Fruit fly (Drosophila melanogaster) whole organism, embryonic: ENCODE data around the gene zen.

ENCODE experiments used
- Atf-2 ChIP-seq: fragments of 200-800 bp; sonication (Bioruptor generic); optimal IDR thresholded peaks from 2 replicates; lab custom pipeline; 2016; ENCODE audit warnings: missing biosample characterization, missing genetic modification characterization
- Bdp1 ChIP-seq: fragments of 200-800 bp; sonication (Bioruptor generic); optimal IDR thresholded peaks from 3 replicates; lab custom pipeline; 2016; ENCODE audit warnings: missing biosample characterization, missing genetic modification characterization
- CG10462 ChIP-seq: fragments of 200-800 bp; sonication (Bioruptor generic); optimal IDR thresholded peaks from 2 replicates; lab custom pipeline; 2016; ENCODE audit warnings: missing biosample characterization, missing genetic modification characterization
- CG10543 ChIP-seq: fragments of 200-800 bp; sonication (Bioruptor generic); optimal IDR thresholded peaks from 3 replicates; lab custom pipeline; 2017; ENCODE audit warnings: missing biosample characterization, mild to moderate bottlenecking, missing genetic modification characterization, moderate library complexity
- CG11398 ChIP-seq: fragments of 200-800 bp; sonication (Bioruptor generic); optimal IDR thresholded peaks from 2 replicates; lab custom pipeline; 2016; ENCODE audit warnings: missing biosample characterization, missing genetic modification characterization
- CG11695 ChIP-seq: fragments of 200-800 bp; sonication (Bioruptor generic); IDR thresholded peaks from 3 replicates; pipeline ENCODE4 v1.3.6; 2022; ENCODE audit warnings: missing biosample characterization, missing genetic modification characterization
- CG12391 ChIP-seq: fragments of 200-800 bp; sonication (Bioruptor generic); optimal IDR thresholded peaks from 3 replicates; lab custom pipeline; 2018; ENCODE audit warnings: missing biosample characterization, mild to moderate bottlenecking, missing genetic modification characterization, moderate library complexity
- CG15479 ChIP-seq: fragments of 200-800 bp; sonication (Bioruptor generic); optimal IDR thresholded peaks from 3 replicates; lab custom pipeline; 2019; ENCODE audit warnings: missing biosample characterization, mild to moderate bottlenecking, missing genetic modification characterization, moderate library complexity
- CG17328 ChIP-seq: fragments of 200-800 bp; sonication (Bioruptor generic); IDR thresholded peaks from 2 replicates; pipeline ENCODE4 v1.3.6; 2022; ENCODE audit warnings: missing biosample characterization, missing genetic modification characterization
- CG18011 ChIP-seq: fragments of 200-800 bp; sonication (Bioruptor generic); optimal IDR thresholded peaks from 2 replicates; lab custom pipeline; 2017; ENCODE audit warnings: missing biosample characterization, missing genetic modification characterization, mild to moderate bottlenecking, moderate library complexity, missing genotype
- CG18599 ChIP-seq: fragments of 200-800 bp; sonication (Bioruptor generic); optimal IDR thresholded peaks from 3 replicates; lab custom pipeline; 2017; ENCODE audit warnings: missing biosample characterization, missing genetic modification characterization, mild to moderate bottlenecking, moderate library complexity, missing genetic modification reagents
- CG2199 ChIP-seq: fragments of 200-800 bp; sonication (Bioruptor generic); IDR thresholded peaks from 3 replicates; pipeline ENCODE4 v1.3.6; 2022; ENCODE audit warnings: missing biosample characterization, missing genetic modification characterization
- CG33557 ChIP-seq: fragments of 200-800 bp; sonication (Bioruptor generic); optimal IDR thresholded peaks from 2 replicates; lab custom pipeline; 2019; ENCODE audit warnings: missing biosample characterization, mild to moderate bottlenecking, missing genetic modification characterization, moderate library complexity
- CG3726 ChIP-seq: fragments of 200-800 bp; sonication (Bioruptor generic); IDR thresholded peaks from 3 replicates; pipeline ENCODE4, ENCODE4 v1.3.6; 2022; ENCODE audit warnings: missing biosample characterization, missing genetic modification characterization
- CG6175 ChIP-seq: fragments of 200-800 bp; sonication (Bioruptor generic); IDR thresholded peaks from 3 replicates; pipeline ENCODE4 v1.3.6; 2022; ENCODE audit warnings: missing biosample characterization, missing genetic modification characterization
- CG7357 ChIP-seq: fragments of 200-800 bp; sonication (Bioruptor generic); IDR thresholded peaks from 3 replicates; pipeline ENCODE4 v1.3.6; 2022; ENCODE audit warnings: missing biosample characterization, missing genetic modification characterization
- CG7745 ChIP-seq: fragments of 200-800 bp; sonication (Bioruptor generic); optimal IDR thresholded peaks from 2 replicates; lab custom pipeline; 2018; ENCODE audit warnings: missing biosample characterization, mild to moderate bottlenecking, missing genetic modification characterization, moderate library complexity
- CG7963 ChIP-seq: fragments of 200-800 bp; sonication (Bioruptor generic); IDR thresholded peaks from 3 replicates; pipeline ENCODE4 v1.3.6; 2022; ENCODE audit warnings: missing biosample characterization, missing genetic modification characterization; ENCODE audit not compliant: partially characterized antibody
- Chrac-16 ChIP-seq: fragments of 200-800 bp; sonication (Bioruptor generic); optimal IDR thresholded peaks from 3 replicates; lab custom pipeline; 2016; ENCODE audit warnings: missing biosample characterization, missing genetic modification characterization
- CoRest ChIP-seq: fragments of 200-800 bp; sonication (Bioruptor generic); optimal IDR thresholded peaks from 3 replicates; lab custom pipeline; 2018; ENCODE audit warnings: missing biosample characterization, mild to moderate bottlenecking, missing genetic modification characterization, moderate library complexity
- CrebB ChIP-seq: fragments of 200-800 bp; sonication (Bioruptor generic); optimal IDR thresholded peaks from 3 replicates; lab custom pipeline; 2018; ENCODE audit warnings: missing biosample characterization, mild to moderate bottlenecking, missing genetic modification characterization
- Fer3 ChIP-seq: fragments of 200-800 bp; sonication (Bioruptor generic); optimal IDR thresholded peaks from 2 replicates; lab custom pipeline; 2018; ENCODE audit warnings: missing biosample characterization, mild to moderate bottlenecking, missing genetic modification characterization, moderate library complexity
- GATAe ChIP-seq: fragments of 200-800 bp; sonication (Bioruptor generic); conservative IDR thresholded peaks from 2 replicates; pipeline ENCODE4 v1.3.6; 2022; ENCODE audit warnings: missing biosample characterization, missing genetic modification characterization
- HLHmδ ChIP-seq: fragments of 200-800 bp; sonication (Bioruptor generic); optimal IDR thresholded peaks from 2 replicates; lab custom pipeline; 2018; ENCODE audit warnings: missing biosample characterization, mild to moderate bottlenecking, missing genetic modification characterization, moderate library complexity
- HmgZ ChIP-seq: fragments of 200-800 bp; sonication (Bioruptor generic); optimal IDR thresholded peaks from 2 replicates; lab custom pipeline; 2018; ENCODE audit warnings: missing biosample characterization, mild to moderate bottlenecking, missing genetic modification characterization
- Max ChIP-seq: fragments of 200-800 bp; sonication (Bioruptor generic); optimal IDR thresholded peaks from 2 replicates; lab custom pipeline; 2016; ENCODE audit warnings: missing biosample characterization, mild to moderate bottlenecking, missing genetic modification characterization
- Meics ChIP-seq: fragments of 200-800 bp; sonication (Bioruptor generic); optimal IDR thresholded peaks from 2 replicates; lab custom pipeline; 2017; ENCODE audit warnings: missing biosample characterization, mild to moderate bottlenecking, missing genetic modification characterization
- Opbp ChIP-seq: fragments of 200-800 bp; sonication (Bioruptor generic); IDR thresholded peaks from 3 replicates; pipeline ENCODE4 v1.3.6; 2022; ENCODE audit warnings: missing biosample characterization, missing genetic modification characterization; ENCODE audit not compliant: partially characterized antibody
- Pdp1 ChIP-seq, 2 experiments: fragments of 200-800 bp; sonication (Bioruptor generic); optimal IDR thresholded peaks; 3 replicates each; lab custom pipeline; 2016; ENCODE audit warnings: missing biosample characterization in 2 of 2, missing genetic modification characterization in 2 of 2, mild to moderate bottlenecking in 1 of 2, moderate library complexity in 1 of 2
- Side ChIP-seq: fragments of 200-800 bp; sonication (Bioruptor generic); optimal IDR thresholded peaks from 2 replicates; lab custom pipeline; 2016; ENCODE audit warnings: missing biosample characterization, missing genetic modification characterization
- dpn ChIP-seq, 2 experiments: fragments of 200-800 bp; sonication (Bioruptor generic); optimal IDR thresholded peaks; 3 replicates each; lab custom pipeline; 2016; ENCODE audit warnings: missing biosample characterization in 2 of 2, missing genetic modification characterization in 2 of 2
- gem ChIP-seq: fragments of 200-800 bp; sonication (Bioruptor generic); optimal IDR thresholded peaks from 2 replicates; lab custom pipeline; 2019; ENCODE audit warnings: missing biosample characterization, mild to moderate bottlenecking, missing genetic modification characterization, moderate library complexity
- lab ChIP-seq: fragments of 200-800 bp; sonication (Bioruptor generic); optimal IDR thresholded peaks from 3 replicates; lab custom pipeline; 2017; ENCODE audit warnings: missing biosample characterization, missing genetic modification characterization, mild to moderate bottlenecking, moderate library complexity, missing genetic modification reagents
- lola ChIP-seq, 3 experiments: fragments of >200 bp in 2 of 3; fragments of 200-800 bp in 1 of 3; sonication (Bioruptor generic) in 1 of 3; optimal IDR thresholded peaks; 2 replicates each; lab custom pipeline; 2017 to 2019; ENCODE audit warnings: missing biosample characterization in 3 of 3, missing genetic modification characterization in 3 of 3, mild to moderate bottlenecking in 1 of 3, moderate library complexity in 1 of 3
- lov ChIP-seq, 2 experiments: fragments of 200-800 bp in 1 of 2; fragments of >200 bp in 1 of 2; sonication (Bioruptor generic) in 1 of 2; IDR thresholded peaks in 1 of 2; optimal IDR thresholded peaks in 1 of 2; 2 replicates in 1 of 2; 3 replicates in 1 of 2; pipeline versions ENCODE4 v1.3.6 to Lab custom; 2017 to 2022; ENCODE audit warnings: missing biosample characterization in 1 of 2, missing genetic modification characterization in 1 of 2
- nmo ChIP-seq: fragments of 200-800 bp; sonication (Bioruptor generic); optimal IDR thresholded peaks from 2 replicates; lab custom pipeline; 2018; ENCODE audit warnings: missing biosample characterization, mild to moderate bottlenecking, missing genetic modification characterization, moderate library complexity
- nom ChIP-seq: fragments of 200-800 bp; sonication (Bioruptor generic); optimal IDR thresholded peaks from 2 replicates; lab custom pipeline; 2017; ENCODE audit warnings: missing biosample characterization, missing genetic modification characterization, mild to moderate bottlenecking, moderate library complexity, missing genetic modification reagents
- pan ChIP-seq, 4 experiments: fragments of >200 bp in 3 of 4; fragments of 200-800 bp in 1 of 4; sonication (Bioruptor generic) in 1 of 4; optimal IDR thresholded peaks in 3 of 4; IDR thresholded peaks in 1 of 4; 2 replicates each; pipeline versions ENCODE4 v1.3.6 to Lab custom; 2017 to 2022; ENCODE audit warnings: missing biosample characterization in 2 of 4, missing genetic modification characterization in 2 of 4, mixed read lengths in 1 of 4
- pb ChIP-seq: fragments of 200-800 bp; sonication (Bioruptor generic); optimal IDR thresholded peaks from 3 replicates; lab custom pipeline; 2016; ENCODE audit warnings: missing biosample characterization, missing genetic modification characterization
- pnt ChIP-seq: fragments of 200-800 bp; sonication (Bioruptor generic); optimal IDR thresholded peaks from 3 replicates; lab custom pipeline; 2016; ENCODE audit warnings: missing biosample characterization, missing genetic modification characterization
- ranshi ChIP-seq: fragments of 200-800 bp; sonication (Bioruptor generic); IDR thresholded peaks from 2 replicates; pipeline ENCODE4 v1.3.6; 2022; ENCODE audit warnings: missing biosample characterization, missing genetic modification characterization
- schlank ChIP-seq: fragments of 200-800 bp; sonication (Bioruptor generic); optimal IDR thresholded peaks from 2 replicates; lab custom pipeline; 2018; ENCODE audit warnings: missing biosample characterization, mild to moderate bottlenecking, missing genetic modification characterization
- sd ChIP-seq: fragments of 200-800 bp; sonication (Bioruptor generic); optimal IDR thresholded peaks from 3 replicates; lab custom pipeline; 2018; ENCODE audit warnings: missing biosample characterization, mild to moderate bottlenecking, missing genetic modification characterization, moderate library complexity
- sqz ChIP-seq: fragments of 200-800 bp; sonication (Bioruptor generic); optimal IDR thresholded peaks from 3 replicates; lab custom pipeline; 2018; ENCODE audit warnings: missing biosample characterization, mild to moderate bottlenecking, missing genetic modification characterization
- ssp ChIP-seq: fragments of 200-800 bp; sonication (Bioruptor generic); IDR thresholded peaks from 2 replicates; pipeline ENCODE4 v1.3.6; 2022; ENCODE audit warnings: missing biosample characterization, missing genetic modification characterization
- tgo ChIP-seq: fragments of 200-800 bp; sonication (Bioruptor generic); IDR thresholded peaks from 3 replicates; pipeline ENCODE4 v1.3.6; 2022; ENCODE audit warnings: missing biosample characterization, missing genetic modification characterization
- toy ChIP-seq: fragments of 200-800 bp; sonication (Bioruptor generic); IDR thresholded peaks from 2 replicates; pipeline ENCODE4 v1.3.6; 2022; ENCODE audit warnings: missing biosample characterization, missing genetic modification characterization
- trem ChIP-seq: fragments of 200-800 bp; optimal IDR thresholded peaks from 3 replicates; lab custom pipeline; 2019; ENCODE audit warnings: missing biosample characterization, mild to moderate bottlenecking, missing genetic modification characterization, moderate library complexity

The zen gene

dm6 chr3R:6723537-6724171, 30.3 kb downstream of the zen start (continued):
- TF ChIP-seq lov (optimal IDR thresholded peaks at IDR 0.05; lab: Kevin White, UChicago) (no peak), lov (GFP tag; IDR thresholded peaks at IDR 0.05; lab: Robert Waterston, UW) (no peak), HmgZ (tag; lab: Kevin White, UChicago) (no peak), CG2199 (no peak), schlank (no peak), nom (no peak), pb (GFP tag; lab: Kevin White, UChicago) (peak; percentile 30), HLHmδ (no peak), CG18011 (GFP tag; lab: Kevin White, UChicago) (no peak), Chrac-16 (peak; percentile 3), gem (tag; lab: Kevin White, UChicago) (peak; percentile 73), CG11398 (GFP tag; lab: Kevin White, UChicago) (no peak), Max (GFP tag; lab: Kevin White, UChicago) (no peak), CrebB (tag; lab: Kevin White, UChicago) (no peak), ranshi (GFP tag; lab: Robert Waterston, UW) (no peak), tgo (GFP tag; lab: Robert Waterston, UW) (no peak), CG15479 (GFP tag; lab: Kevin White, UChicago) (peak; percentile 40), CG7357 (GFP tag; lab: Robert Waterston, UW) (0 out of 3 replicates have a peak, but pooled peaks have one; percentile 22), toy (no peak), Meics (GFP tag; lab: Kevin White, UChicago) (no peak), CG17328 (GFP tag; lab: Robert Waterston, UW) (0 out of 2 replicates have a peak, but pooled peaks have one; percentile 22), Bdp1 (no peak), ssp (GFP tag; lab: Robert Waterston, UW) (no peak), CoRest (tag; lab: Kevin White, UChicago) (no peak), CG18599 (no peak), sd (tag; lab: Kevin White, UChicago) (no peak), sqz (no peak), pnt (GFP tag; lab: Kevin White, UChicago) (no peak), CG33557 (GFP tag; lab: Kevin White, UChicago) (peak; percentile 17), Atf-2 (GFP tag; lab: Kevin White, UChicago) (no peak), GATAe (GFP tag; lab: Robert Waterston, UW) (no peak), Pdp1 (GFP tag; optimal IDR thresholded peaks at IDR 0.05; lab: Kevin White, UChicago) (peak in 1 of 2 experiments; percentile 37), lola (GFP tag; optimal IDR thresholded peaks at IDR 0.05; lab: Kevin White, UChicago) (peak in 1 of 3 experiments; percentile 77), dpn (GFP tag; optimal IDR thresholded peaks at IDR 0.05; lab: Kevin White, UChicago) (peak in 1 of 2 experiments; percentile 2), CG12391 (peak; percentile 48), Opbp (GFP tag; lab: Robert Waterston, UW) (no peak), Fer3 (tag; lab: Kevin White, UChicago) (no peak), lab (GFP tag; lab: Kevin White, UChicago) (no peak), Side (GFP tag; lab: Kevin White, UChicago) (no peak), trem (tag; lab: Kevin White, UChicago) (peak; percentile 44), CG7745 (tag; lab: Kevin White, UChicago) (no peak), CG3726 (no peak), CG7963 (no peak), nmo (peak; percentile 63), pan (optimal IDR thresholded peaks at IDR 0.05; lab: Kevin White, UChicago) (no peak), pan (GFP tag; optimal IDR thresholded peaks at IDR 0.05 in 1 of 2, IDR thresholded peaks at IDR 0.05 in 1 of 2) (peak in 1 of 2 experiments; percentile 29), CG6175 (GFP tag; lab: Robert Waterston, UW) (no peak), CG11695 (GFP tag; lab: Robert Waterston, UW) (no peak), CG10543 (GFP tag; lab: Kevin White, UChicago) (no peak), CG10462 (GFP tag; lab: Kevin White, UChicago) (no peak)
